Fruit fly (Drosophila melanogaster): ENCODE data around the gene Sras.
A peak's percentile ranks its signal among the peaks of the same experiment; 100 is the strongest.

Sras gene

dm6 chr3L:5611732-5612250, 48.2 kb downstream of the Sras start (continued):
- TF ChIP-seq CG15269 (tag; optimal IDR thresholded peaks at IDR 0.05) (peak; percentile 82), seq (GFP tag; IDR thresholded peaks at IDR 0.05) (peak; percentile 37; the same call in 1 of the 2 replicates), kni (GFP tag; optimal IDR thresholded peaks at IDR 0.05) (peak; percentile 92), ATbp (GFP tag; optimal IDR thresholded peaks at IDR 0.05) (peak; percentile 82), CG13624 (GFP tag; optimal IDR thresholded peaks at IDR 0.05) (no peak), ind (GFP tag; optimal IDR thresholded peaks at IDR 0.05) (peak; percentile 78), CG6765 (GFP tag; optimal IDR thresholded peaks at IDR 0.05) (no peak), CG7786 (GFP tag; optimal IDR thresholded peaks at IDR 0.05) (no peak), bcd (GFP tag; optimal IDR thresholded peaks at IDR 0.05) (peak; percentile 74), CG16863 (GFP tag; optimal IDR thresholded peaks at IDR 0.05) (peak; percentile 54), CG18764 (GFP tag; optimal IDR thresholded peaks at IDR 0.05) (peak; percentile 57), CG14860 (GFP tag; IDR thresholded peaks at IDR 0.05; ENCODE audit: partially characterized antibody) (no peak), CG3847 (GFP tag; IDR thresholded peaks at IDR 0.05) (peak; percentile 47), dm (GFP tag; optimal IDR thresholded peaks at IDR 0.05) (peak; percentile 39), CG10321 (GFP tag; IDR thresholded peaks at IDR 0.05) (peak; percentile 7; the same call in 1 of the 2 replicates), stc (GFP tag; IDR thresholded peaks at IDR 0.05) (peak; percentile 89), CTCF (GFP tag; optimal IDR thresholded peaks at IDR 0.05) (peak; percentile 41), CG12391 (tag; optimal IDR thresholded peaks at IDR 0.05) (peak; percentile 90), ken (GFP tag; IDR thresholded peaks at IDR 0.05) (peak; percentile 55; the same call in 1 of the 3 replicates), Hey (tag; optimal IDR thresholded peaks at IDR 0.05) (no peak), Hmx (GFP tag; optimal IDR thresholded peaks at IDR 0.05) (no peak), Ravus (GFP tag; IDR thresholded peaks at IDR 0.05) (peak; percentile 7; the same call in 1 of the 2 replicates), CG31224 (GFP tag; IDR thresholded peaks at IDR 0.05) (no peak; the same call in none of the 2 replicates), CG17829 (tag; optimal IDR thresholded peaks at IDR 0.05) (peak; percentile 91), dati (GFP tag; IDR thresholded peaks at IDR 0.05) (no peak), CG8359 (GFP tag; optimal IDR thresholded peaks at IDR 0.05; ENCODE audit: borderline replicate concordance) (peak; percentile 47), Chrac-16 (GFP tag; optimal IDR thresholded peaks at IDR 0.05) (peak; percentile 64), CG10366 (GFP tag; IDR thresholded peaks at IDR 0.05) (peak; percentile 69), dpn (GFP tag; optimal IDR thresholded peaks at IDR 0.05) (peak in 1 of 2 experiments; percentile 78), zen2 (GFP tag; IDR thresholded peaks at IDR 0.05; ENCODE audit: partially characterized antibody) (no peak), bab2 (GFP tag; optimal IDR thresholded peaks at IDR 0.05) (peak; percentile 42), chinmo (GFP tag; IDR thresholded peaks at IDR 0.05; ENCODE audit: partially characterized antibody) (0 out of 4 replicates have a peak, but pooled peaks have one; percentile 67), HHEX (GFP tag; optimal IDR thresholded peaks at IDR 0.05) (peak; percentile 63), CG16779 (GFP tag; IDR thresholded peaks at IDR 0.05) (no peak), CG6683 (GFP tag; optimal IDR thresholded peaks at IDR 0.05) (no peak), luna (GFP tag; optimal IDR thresholded peaks at IDR 0.05) (no peak), lmd (GFP tag; IDR thresholded peaks at IDR 0.05) (peak; percentile 55), B-H2 (GFP tag; optimal IDR thresholded peaks at IDR 0.05) (no peak), CG18619 (GFP tag; optimal IDR thresholded peaks at IDR 0.05) (peak; percentile 55), mam (GFP tag; optimal IDR thresholded peaks at IDR 0.05) (no peak), MESR4 (GFP tag; optimal IDR thresholded peaks at IDR 0.05) (no peak), yki (optimal IDR thresholded peaks at IDR 0.05) (no peak), ci (GFP tag; IDR thresholded peaks at IDR 0.05) (peak; percentile 88), zfh1 (GFP tag; IDR thresholded peaks at IDR 0.05) (0 out of 3 replicates have a peak, but pooled peaks have one; percentile 23), HLHmδ (GFP tag; optimal IDR thresholded peaks at IDR 0.05) (no peak), Mes4 (GFP tag; optimal IDR thresholded peaks at IDR 0.05) (peak; percentile 51), vfl (GFP tag; optimal IDR thresholded peaks at IDR 0.05) (no peak), Stat92E (GFP tag; optimal IDR thresholded peaks at IDR 0.05) (peak in 1 of 3 experiments; percentile 83), Ptx1 (GFP tag; IDR thresholded peaks at IDR 0.05) (peak; percentile 60; the same call in 1 of the 2 replicates), CG7372 (GFP tag; IDR thresholded peaks at IDR 0.05) (0 out of 2 replicates have a peak, but pooled peaks have one; percentile 36), Sin3A (optimal IDR thresholded peaks at IDR 0.05) (no peak)
